Worm (Caenorhabditis elegans) whole organism, L4 larva: ENCODE results near the gene ZK512.10.
A peak's percentile ranks its signal among the peaks of the same experiment; 100 is the strongest.

Source experiments
- D1046.2 ChIP-seq: fragments of 200-800 bp; sonication (Bioruptor generic); IDR thresholded peaks from 2 replicates; pipeline ENCODE4 v1.3.6; 2022; ENCODE audit warnings: missing genetic modification characterization, missing compliant biosample characterization
- F37D6.2 ChIP-seq: sonication (generic microtip); optimal IDR thresholded peaks from 2 replicates; lab custom pipeline; 2016; ENCODE audit warnings: mild to moderate bottlenecking, missing genetic modification characterization, missing compliant biosample characterization
- F49E8.2 ChIP-seq: sonication (generic microtip); optimal IDR thresholded peaks from 2 replicates; lab custom pipeline; 2016; ENCODE audit warnings: missing compliant biosample characterization, mild to moderate bottlenecking, missing genetic modification characterization, borderline replicate concordance
- Y48G9A.11 ChIP-seq: fragments of 200-800 bp; sonication (Bioruptor generic); IDR thresholded peaks from 2 replicates; pipeline ENCODE4 v1.3.6; 2022; ENCODE audit warnings: missing genetic modification reagents, missing genetic modification characterization, missing compliant biosample characterization
- aha-1 ChIP-seq: fragments of 150-350 bp; peaks from one replicate; lab custom pipeline; 2014; ENCODE audit warnings: missing biosample characterization, missing genetic modification characterization
- arid-1 ChIP-seq: fragments of 200-800 bp; sonication (Bioruptor generic); conservative IDR thresholded peaks from 2 replicates; pipeline ENCODE4 v1.3.6; 2022; ENCODE audit warnings: missing genetic modification reagents, missing genetic modification characterization, missing compliant biosample characterization
- ceh-20 ChIP-seq: fragments of 200-800 bp; sonication (Bioruptor generic); IDR thresholded peaks from 2 replicates; pipeline ENCODE4 v1.3.6; 2022; ENCODE audit warnings: missing genetic modification reagents, missing genetic modification characterization, missing compliant biosample characterization
- ceh-32 ChIP-seq: sonication (generic microtip); optimal IDR thresholded peaks from 2 replicates; lab custom pipeline; 2016; ENCODE audit warnings: mild to moderate bottlenecking, missing genetic modification characterization, missing compliant biosample characterization; ENCODE audit not compliant: poor library complexity
- ceh-44 ChIP-seq: fragments of 200-800 bp; sonication (Bioruptor generic); IDR thresholded peaks from 2 replicates; pipeline ENCODE4 v1.3.6; 2022; ENCODE audit warnings: missing genetic modification reagents, missing genetic modification characterization, missing compliant biosample characterization
- ctbp-1 ChIP-seq: fragments of 200-800 bp; sonication (Bioruptor generic); IDR thresholded peaks from 2 replicates; pipeline ENCODE4 v1.3.6; 2022; ENCODE audit warnings: missing genetic modification reagents, missing genetic modification characterization, missing compliant biosample characterization
- dmd-6 ChIP-seq: fragments of 200-800 bp; sonication (Bioruptor generic); IDR thresholded peaks from 2 replicates; pipeline ENCODE4 v1.3.6; 2022; ENCODE audit warnings: missing genetic modification reagents, missing genetic modification characterization, missing compliant biosample characterization
- dmd-8 ChIP-seq: fragments of 200-800 bp; sonication (Bioruptor generic); IDR thresholded peaks from 2 replicates; pipeline ENCODE4 v1.3.6; 2022; ENCODE audit warnings: missing genetic modification characterization, missing compliant biosample characterization
- duxl-1 ChIP-seq: sonication (generic microtip); optimal IDR thresholded peaks from 2 replicates; lab custom pipeline; 2016; ENCODE audit warnings: mild to moderate bottlenecking, missing genetic modification characterization, moderate library complexity, missing compliant biosample characterization; ENCODE audit not compliant: poor library complexity
- egl-43 ChIP-seq: fragments of 200-800 bp; sonication (Bioruptor generic); IDR thresholded peaks from 2 replicates; pipeline ENCODE4 v1.3.6; 2022; ENCODE audit warnings: missing genetic modification reagents, missing genetic modification characterization, missing compliant biosample characterization
- hmg-1.1 ChIP-seq: fragments of 200-800 bp; sonication (Bioruptor generic); IDR thresholded peaks from 2 replicates; pipeline ENCODE4 v1.3.6; 2022; ENCODE audit warnings: missing genetic modification reagents, missing genetic modification characterization, missing compliant biosample characterization
- lim-7 ChIP-seq: fragments of 200-800 bp; sonication (Bioruptor generic); IDR thresholded peaks from 2 replicates; pipeline ENCODE4 v1.3.6; 2022; ENCODE audit warnings: missing genetic modification characterization, missing compliant biosample characterization
- lir-3 ChIP-seq: sonication (generic microtip); optimal IDR thresholded peaks from 2 replicates; lab custom pipeline; 2016; ENCODE audit warnings: mild to moderate bottlenecking, missing genetic modification characterization, missing compliant biosample characterization
- lsy-2 ChIP-seq, 2 experiments: fragments of 150-350 bp in 1 of 2; sonication (generic microtip) in 1 of 2; optimal IDR thresholded peaks; 2 replicates each; lab custom pipeline; 2014 to 2017; ENCODE audit warnings: missing biosample characterization in 2 of 2, missing genetic modification characterization in 2 of 2
- mdt-29 ChIP-seq: fragments of 200-800 bp; sonication (Bioruptor generic); IDR thresholded peaks from 2 replicates; pipeline ENCODE4 v1.3.6; 2022; ENCODE audit warnings: missing genetic modification reagents, missing genetic modification characterization, missing compliant biosample characterization
- mxl-2 ChIP-seq: fragments of 200-800 bp; sonication (Bioruptor generic); conservative IDR thresholded peaks from 2 replicates; pipeline ENCODE4 v1.3.6; 2022; ENCODE audit warnings: missing genetic modification reagents, missing genetic modification characterization, missing compliant biosample characterization
- nhr-237 ChIP-seq: sonication (generic microtip); optimal IDR thresholded peaks from 2 replicates; lab custom pipeline; 2017; ENCODE audit warnings: missing biosample characterization, missing genetic modification characterization
- nhr-41 ChIP-seq: fragments of 200-800 bp; sonication (Bioruptor generic); IDR thresholded peaks from 2 replicates; pipeline ENCODE4 v1.3.6; 2022; ENCODE audit warnings: missing genetic modification reagents, missing genetic modification characterization, missing compliant biosample characterization
- nhr-42 ChIP-seq: fragments of 200-800 bp; sonication (Bioruptor generic); IDR thresholded peaks from 2 replicates; pipeline ENCODE4 v1.3.6; 2022; ENCODE audit warnings: missing genetic modification characterization, missing compliant biosample characterization
- php-3 ChIP-seq: fragments of 200-800 bp; sonication (Bioruptor generic); IDR thresholded peaks from 2 replicates; pipeline ENCODE4 v1.3.6; 2022; ENCODE audit warnings: missing genetic modification reagents, missing genetic modification characterization, missing compliant biosample characterization
- saeg-2 ChIP-seq: fragments of 200-800 bp; sonication (Bioruptor generic); IDR thresholded peaks from 2 replicates; pipeline ENCODE4 v1.3.6; 2022; ENCODE audit warnings: missing genetic modification reagents, missing genetic modification characterization, missing compliant biosample characterization
- sdz-12 ChIP-seq: fragments of 200-800 bp; sonication (Bioruptor generic); optimal IDR thresholded peaks from 2 replicates; lab custom pipeline; 2018; ENCODE audit warnings: mild to moderate bottlenecking, missing genetic modification characterization, missing compliant biosample characterization
- set-16 ChIP-seq: fragments of 200-800 bp; sonication (Bioruptor generic); IDR thresholded peaks from 2 replicates; pipeline ENCODE4 v1.3.6; 2022; ENCODE audit warnings: missing genetic modification reagents, missing genetic modification characterization, missing compliant biosample characterization
- tag-97 ChIP-seq: fragments of 200-800 bp; sonication (Bioruptor generic); IDR thresholded peaks from 2 replicates; pipeline ENCODE4 v1.3.6; 2022; ENCODE audit warnings: missing genetic modification characterization, missing compliant biosample characterization
- tra-1 ChIP-seq: fragments of 200-800 bp; sonication (Bioruptor generic); IDR thresholded peaks from 2 replicates; pipeline ENCODE4 v1.3.6; 2022; ENCODE audit warnings: missing genetic modification reagents, missing genetic modification characterization, missing compliant biosample characterization
- unc-130 ChIP-seq: sonication (generic microtip); optimal IDR thresholded peaks from 2 replicates; lab custom pipeline; 2016; ENCODE audit warnings: missing genetic modification reagents, missing genetic modification characterization, missing compliant biosample characterization
- unc-62 ChIP-seq, 3 experiments: fragments of 150-350 bp in 1 of 3; sonication (generic microtip); optimal IDR thresholded peaks in 2 of 3; peaks in 1 of 3; 1 replicate in 1 of 3; 2 replicates in 2 of 3; lab custom pipeline; 2014 to 2017; ENCODE audit warnings: missing biosample characterization in 3 of 3, missing genetic modification characterization in 3 of 3, missing genetic modification reagents in 3 of 3, missing genotype in 1 of 3
- vab-7 ChIP-seq: fragments of 200-800 bp; sonication (Bioruptor generic); IDR thresholded peaks from 2 replicates; pipeline ENCODE4 v1.3.6; 2022; ENCODE audit warnings: missing genetic modification reagents, missing genetic modification characterization, missing compliant biosample characterization
- zfp-3 ChIP-seq: fragments of 200-800 bp; sonication (Bioruptor generic); conservative IDR thresholded peaks from 2 replicates; pipeline ENCODE4 v1.3.6; 2022; ENCODE audit warnings: missing genetic modification reagents, missing genetic modification characterization, missing compliant biosample characterization
- ztf-11 ChIP-seq: fragments of 150-350 bp; optimal IDR thresholded peaks from 2 replicates; lab custom pipeline; 2014; ENCODE audit warnings: missing biosample characterization, missing genetic modification characterization

ZK512.10 gene

ce11 chrIII:9110914-9111313 lies 19.8 kb upstream of the ZK512.10 start (continued):
- TF ChIP-seq set-16 (GFP tag; lab: Robert Waterston, UW) (peak; percentile 51), D1046.2 (GFP tag; lab: Robert Waterston, UW) (peak; percentile 72; the same call in 1 of the 2 replicates), ceh-20 (GFP tag; lab: Robert Waterston, UW) (0 out of 2 replicates have a peak, but pooled peaks have one; percentile 29), tra-1 (peak; percentile 59; the same call in 1 of the 2 replicates), dmd-8 (peak; percentile 92), egl-43 (GFP tag; lab: Robert Waterston, UW) (peak; percentile 88), arid-1 (GFP tag; lab: Robert Waterston, UW) (peak; percentile 77), zfp-3 (GFP tag; lab: Robert Waterston, UW) (0 out of 2 replicates have a peak, but pooled peaks have one; percentile 47), mxl-2 (GFP tag; lab: Robert Waterston, UW) (0 out of 2 replicates have a peak, but pooled peaks have one; percentile 51), php-3 (GFP tag; lab: Robert Waterston, UW) (peak; percentile 50), ctbp-1 (GFP tag; lab: Robert Waterston, UW) (peak; percentile 79), mdt-29 (GFP tag; lab: Robert Waterston, UW) (peak; percentile 76), Y48G9A.11 (GFP tag; lab: Robert Waterston, UW) (peak; percentile 57; the same call in 1 of the 2 replicates), saeg-2 (GFP tag; lab: Robert Waterston, UW) (peak; percentile 73; the same call in 1 of the 2 replicates), lim-7 (GFP tag; lab: Robert Waterston, UW) (peak; percentile 89), vab-7 (peak; percentile 78)
- TF ChIP-seq, all 104 proteins: peak for 30; not testable (repeated sequence) for 74

DNA sequence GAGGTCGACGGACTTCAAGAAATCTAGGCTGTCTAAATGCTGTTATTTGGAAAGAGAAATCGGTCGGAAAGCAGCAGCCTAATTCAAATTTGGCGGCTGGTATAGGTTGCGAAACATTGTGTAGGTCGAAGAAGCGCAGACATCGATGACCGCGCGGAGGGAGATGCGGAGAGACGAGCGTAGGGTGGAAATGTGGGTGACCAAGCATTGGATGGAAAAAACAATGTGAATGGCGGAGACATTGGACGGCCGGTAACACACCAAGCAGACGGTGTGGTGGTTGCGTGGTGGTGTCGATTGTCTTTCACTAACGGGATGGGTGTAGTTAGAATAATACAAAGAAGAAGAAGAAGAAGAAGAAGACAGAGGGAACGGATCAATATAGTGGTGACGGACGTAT lies 18.2 kb upstream of the ZK512.10 start:
- TF ChIP-seq hmg-1.1 (GFP tag; lab: Robert Waterston, UW) (no peak), ceh-32 (tag; lab: Kevin White, UChicago) (no peak), tag-97 (GFP tag; lab: Robert Waterston, UW) (no peak), nhr-42 (GFP tag; lab: Robert Waterston, UW) (no peak), ceh-44 (GFP tag; lab: Robert Waterston, UW) (no peak), nhr-41 (GFP tag; lab: Robert Waterston, UW) (no peak), ztf-11 (no peak), dmd-6 (GFP tag; lab: Robert Waterston, UW) (no peak), Y48G9A.11 (GFP tag; lab: Robert Waterston, UW) (no peak), F37D6.2 (tag; lab: Kevin White, UChicago) (no peak), sdz-12 (GFP tag; lab: Kevin White, UChicago) (no peak)

ce11 chrIII:9114076-9114475 lies 16.6 kb upstream of the ZK512.10 start:
- TF ChIP-seq aha-1 (tag; lab: Kevin White, UChicago) (peak; percentile 97), F49E8.2 (tag; lab: Kevin White, UChicago) (no peak)

DNA sequence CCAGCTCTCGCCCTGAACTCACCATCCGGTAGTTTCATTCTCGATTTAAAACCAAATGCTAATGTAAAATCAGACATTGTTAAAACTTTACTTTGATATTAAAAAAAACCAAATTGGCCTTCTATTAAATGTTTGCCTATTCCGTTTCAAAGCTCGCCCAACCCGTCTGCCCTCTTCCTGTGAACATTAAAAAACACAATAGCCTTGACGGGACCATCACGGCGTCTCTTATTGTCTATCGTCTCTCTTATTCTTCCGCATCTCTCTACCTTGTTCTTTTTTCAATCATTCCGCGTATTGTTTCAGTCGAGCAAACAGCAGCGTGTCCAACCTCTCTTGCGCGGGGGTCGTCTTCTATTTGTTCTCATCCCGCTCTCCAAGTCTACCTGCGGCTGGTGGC lies 16.0 kb upstream of the ZK512.10 start, which contains the start of gene ZK512.1:
TSS of gene ZK512.1 (plus strand) at position 301 of the 400 bp plus-strand sequence.
- TF ChIP-seq lir-3 (tag; lab: Kevin White, UChicago) (no peak), hmg-1.1 (GFP tag; lab: Robert Waterston, UW) (no peak), unc-130 (GFP tag; lab: Kevin White, UChicago) (no peak), nhr-237 (tag; lab: Kevin White, UChicago) (no peak), duxl-1 (tag; lab: Kevin White, UChicago) (no peak), F49E8.2 (tag; lab: Kevin White, UChicago) (no peak), tra-1 (no peak)

ce11 chrIII:9115745-9116144 lies 14.9 kb upstream of the ZK512.10 start:
- TF ChIP-seq aha-1 (tag; lab: Kevin White, UChicago) (peak; percentile 52), unc-62 (GFP tag; optimal IDR thresholded peaks at IDR 0.05 in 1 of 2; lab: Kevin White, UChicago) (peak in 1 of 2 experiments; percentile 77), unc-62 (tag; optimal IDR thresholded peaks at IDR 0.05; lab: Kevin White, UChicago) (no peak), lsy-2 (tag; optimal IDR thresholded peaks at IDR 0.05; lab: Kevin White, UChicago) (no peak)
